Fruit fly (Drosophila melanogaster): ENCODE measurements around the gene Cpr67B.

Gene Cpr67B

DNA sequence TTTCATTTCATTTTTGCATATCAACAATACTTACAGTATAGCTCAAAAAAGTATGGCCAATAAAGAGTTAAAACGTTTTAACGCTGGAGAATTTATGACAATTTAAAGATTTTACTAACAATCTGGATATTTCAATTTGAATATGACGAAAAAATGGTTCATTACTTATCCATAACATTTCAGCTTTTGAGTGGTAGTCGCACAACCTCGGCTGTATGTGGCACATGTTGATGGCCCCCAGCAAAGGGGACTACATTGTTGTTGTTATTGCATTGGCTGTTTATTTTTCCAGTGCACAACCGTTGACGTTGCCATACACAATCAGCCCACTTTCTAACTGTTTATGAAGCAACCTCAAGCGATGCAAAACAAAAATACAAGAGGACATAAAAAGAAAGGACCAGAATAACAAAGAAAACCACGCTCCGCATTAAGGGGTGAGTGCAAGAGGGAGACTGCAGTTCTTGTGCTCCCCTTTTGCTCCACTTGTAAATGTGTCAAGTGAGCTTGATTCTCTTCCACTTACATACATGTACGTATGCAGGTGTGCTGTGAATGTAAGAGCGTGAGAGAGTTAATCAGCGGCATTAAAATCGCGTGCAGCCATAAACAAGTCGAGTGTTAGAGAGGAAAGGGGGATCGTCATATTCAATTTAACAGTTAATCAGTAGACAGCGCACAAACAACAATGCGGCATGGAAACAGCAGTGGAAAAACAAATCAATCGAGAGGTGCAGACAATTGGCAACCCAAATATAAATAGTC lies 15.6 kb downstream of the Cpr67B start:
- TF ChIP-seq br (optimal IDR thresholded peaks at IDR 0.05), result no peak
- no peak for TF ChIP-seq cg (GFP tag; optimal IDR thresholded peaks at IDR 0.05)
- no peak for TF ChIP-seq sim (GFP tag; IDR thresholded peaks at IDR 0.05)
- peak; percentile 51; the same call in 1 of the 2 replicates for TF ChIP-seq Rfx (GFP tag; IDR thresholded peaks at IDR 0.05)
- TF ChIP-seq BtbVII (GFP tag; optimal IDR thresholded peaks at IDR 0.05), result no peak
- TF ChIP-seq Trl (optimal IDR thresholded peaks at IDR 0.05), result peak in 1 of 2 experiments; percentile 1
- TF ChIP-seq Trl (GFP tag; optimal IDR thresholded peaks at IDR 0.05), result no peak
- TF ChIP-seq MBD-R2 (GFP tag; IDR thresholded peaks at IDR 0.05), result no peak
- TF ChIP-seq CG3995 (GFP tag; optimal IDR thresholded peaks at IDR 0.05), result no peak
- TF ChIP-seq Hey (tag; optimal IDR thresholded peaks at IDR 0.05), result no peak
- peak; percentile 2 for TF ChIP-seq CG17829 (tag; optimal IDR thresholded peaks at IDR 0.05)
- peak; percentile 72 for TF ChIP-seq gem (tag; optimal IDR thresholded peaks at IDR 0.05)
- TF ChIP-seq sob (GFP tag; IDR thresholded peaks at IDR 0.05), result 0 out of 2 replicates have a peak, but pooled peaks have one; percentile 7
- no peak for TF ChIP-seq Bdp1 (GFP tag; optimal IDR thresholded peaks at IDR 0.05)
- no peak for TF ChIP-seq Optix (GFP tag; IDR thresholded peaks at IDR 0.05)
- peak; percentile 4 for TF ChIP-seq CG10267 (tag; optimal IDR thresholded peaks at IDR 0.05)
- TF ChIP-seq klu (GFP tag; IDR thresholded peaks at IDR 0.05), result no peak
- no peak for TF ChIP-seq CG15696 (tag; optimal IDR thresholded peaks at IDR 0.05)
- no peak for TF ChIP-seq CG10959 (GFP tag; IDR thresholded peaks at IDR 0.05)
- no peak for TF ChIP-seq Lpt (GFP tag; optimal IDR thresholded peaks at IDR 0.05)
- no peak for TF ChIP-seq CG13123 (GFP tag; optimal IDR thresholded peaks at IDR 0.05)
- TF ChIP-seq ken (GFP tag; IDR thresholded peaks at IDR 0.05), result peak; percentile 56; the same call in 1 of the 3 replicates
- TF ChIP-seq cad (GFP tag; optimal IDR thresholded peaks at IDR 0.05), result no peak
- no peak for TF ChIP-seq gt (GFP tag; IDR thresholded peaks at IDR 0.05)
- no peak for TF ChIP-seq Jarid2 (GFP tag; optimal IDR thresholded peaks at IDR 0.05)
- TF ChIP-seq ase (GFP tag; IDR thresholded peaks at IDR 0.05), result no peak
- no peak for TF ChIP-seq Dip3 (GFP tag; optimal IDR thresholded peaks at IDR 0.05)
- no peak for TF ChIP-seq CG15011 (GFP tag; optimal IDR thresholded peaks at IDR 0.05)
- TF ChIP-seq CG3847 (GFP tag; IDR thresholded peaks at IDR 0.05), result peak; percentile 12; the same call in 1 of the 2 replicates
- TF ChIP-seq fd96Cb (tag; optimal IDR thresholded peaks at IDR 0.05), result peak; percentile 39
- TF ChIP-seq her (GFP tag; optimal IDR thresholded peaks at IDR 0.05), result no peak
- TF ChIP-seq CG4328 (GFP tag; optimal IDR thresholded peaks at IDR 0.05), result no peak
- no peak for TF ChIP-seq pros (GFP tag; optimal IDR thresholded peaks at IDR 0.05)
- TF ChIP-seq z (GFP tag; IDR thresholded peaks at IDR 0.05), result no peak
- TF ChIP-seq toy (GFP tag; IDR thresholded peaks at IDR 0.05), result no peak
- no peak for TF ChIP-seq CG6765 (GFP tag; optimal IDR thresholded peaks at IDR 0.05)
- no peak for TF ChIP-seq schlank (tag; optimal IDR thresholded peaks at IDR 0.05)
- no peak for TF ChIP-seq MESR4 (GFP tag; optimal IDR thresholded peaks at IDR 0.05)
- TF ChIP-seq CG15514 (GFP tag; optimal IDR thresholded peaks at IDR 0.05), result peak; percentile 24
- TF ChIP-seq CG10565 (GFP tag; optimal IDR thresholded peaks at IDR 0.05), result no peak
- no peak for TF ChIP-seq CG7271 (tag; optimal IDR thresholded peaks at IDR 0.05)
- TF ChIP-seq gro (GFP tag; optimal IDR thresholded peaks at IDR 0.05), result no peak
- no peak for TF ChIP-seq vnd (GFP tag; IDR thresholded peaks at IDR 0.05; ENCODE audit: partially characterized antibody)
- no peak for TF ChIP-seq Adf1 (GFP tag; IDR thresholded peaks at IDR 0.05)
- TF ChIP-seq tin (GFP tag; optimal IDR thresholded peaks at IDR 0.05), result no peak
- 0 out of 2 replicates have a peak, but pooled peaks have one; percentile 12 for TF ChIP-seq CG5953 (GFP tag; IDR thresholded peaks at IDR 0.05)
- TF ChIP-seq Dll (GFP tag; IDR thresholded peaks at IDR 0.05; ENCODE audit: partially characterized antibody), result no peak
- no peak for TF ChIP-seq pnt (GFP tag; optimal IDR thresholded peaks at IDR 0.05)
- TF ChIP-seq CG15601 (tag; optimal IDR thresholded peaks at IDR 0.05), result no peak
- TF ChIP-seq bowl (GFP tag; IDR thresholded peaks at IDR 0.05), result no peak
- TF ChIP-seq CkIIα-i1 (GFP tag; IDR thresholded peaks at IDR 0.05), result no peak
